Worm (Caenorhabditis elegans) whole organism, L4 larva: Measurements from ENCODE around the gene F55C9.15.
"Not testable (repeated sequence)": the region's sequence is repeated elsewhere in the genome, so short reads cannot be mapped to it uniquely, and the experiment has no call there.

ENCODE experiments used
- F26F4.8 ChIP-seq: fragments of 200-800 bp; sonication (Bioruptor generic); conservative IDR thresholded peaks from 2 replicates; pipeline ENCODE4 v1.3.6; 2022; ENCODE audit warnings: missing genetic modification characterization, missing compliant biosample characterization
- F37D6.2 ChIP-seq: sonication (generic microtip); optimal IDR thresholded peaks from 2 replicates; lab custom pipeline; 2016; ENCODE audit warnings: mild to moderate bottlenecking, missing genetic modification characterization, missing compliant biosample characterization
- Y5F2A.4 ChIP-seq: fragments of 200-800 bp; sonication (Bioruptor generic); optimal IDR thresholded peaks from 2 replicates; lab custom pipeline; 2018; ENCODE audit warnings: mild to moderate bottlenecking, missing genetic modification characterization, missing compliant biosample characterization
- Y75B8A.6 ChIP-seq: fragments of 200-800 bp; sonication (Bioruptor generic); IDR thresholded peaks from 2 replicates; pipeline ENCODE4 v1.3.6; 2022; ENCODE audit warnings: missing genetic modification reagents, missing genetic modification characterization, missing compliant biosample characterization
- aha-1 ChIP-seq: fragments of 150-350 bp; peaks from one replicate; lab custom pipeline; 2014; ENCODE audit warnings: missing biosample characterization, missing genetic modification characterization
- ama-1 ChIP-seq: fragments of 150-350 bp; optimal IDR thresholded peaks from 2 replicates; lab custom pipeline; 2014; ENCODE audit warnings: inconsistent platforms, mixed read lengths
- attf-4 ChIP-seq: sonication (generic microtip); optimal IDR thresholded peaks from 3 replicates; lab custom pipeline; 2017; ENCODE audit warnings: missing biosample characterization, missing genetic modification characterization
- ceh-32 ChIP-seq: sonication (generic microtip); optimal IDR thresholded peaks from 2 replicates; lab custom pipeline; 2016; ENCODE audit warnings: mild to moderate bottlenecking, missing genetic modification characterization, missing compliant biosample characterization; ENCODE audit not compliant: poor library complexity
- ces-1 ChIP-seq: fragments of 150-350 bp; sonication (generic microtip); optimal IDR thresholded peaks from 4 replicates; lab custom pipeline; 2014; ENCODE audit warnings: missing biosample characterization, missing genetic modification reagents, missing genetic modification characterization
- dmd-6 ChIP-seq: fragments of 200-800 bp; sonication (Bioruptor generic); IDR thresholded peaks from 2 replicates; pipeline ENCODE4 v1.3.6; 2022; ENCODE audit warnings: missing genetic modification reagents, missing genetic modification characterization, missing compliant biosample characterization
- dmd-9 ChIP-seq: fragments of 200-800 bp; sonication (Bioruptor generic); IDR thresholded peaks from 2 replicates; pipeline ENCODE4 v1.3.6; 2022; ENCODE audit warnings: missing genetic modification reagents, missing genetic modification characterization, missing compliant biosample characterization
- dpl-1 ChIP-seq: fragments of 150-350 bp; optimal IDR thresholded peaks from 2 replicates; lab custom pipeline; 2014; ENCODE audit warnings: missing biosample characterization, missing genetic modification reagents, missing genetic modification characterization
- dve-1 ChIP-seq: sonication (generic microtip); optimal IDR thresholded peaks from 2 replicates; lab custom pipeline; 2017; ENCODE audit warnings: antibody characterized with exemption, mild to moderate bottlenecking, missing genetic modification characterization, missing compliant biosample characterization; ENCODE audit not compliant: insufficient read depth
- fkh-10 ChIP-seq: fragments of 150-350 bp; optimal IDR thresholded peaks from 2 replicates; lab custom pipeline; 2014; ENCODE audit warnings: missing biosample characterization, missing genetic modification reagents, missing genetic modification characterization
- gei-8 ChIP-seq: fragments of 200-800 bp; sonication (Bioruptor generic); optimal IDR thresholded peaks from 2 replicates; lab custom pipeline; 2018; ENCODE audit warnings: mild to moderate bottlenecking, missing genetic modification characterization, missing compliant biosample characterization
- hif-1 ChIP-seq, 2 experiments: sonication (generic microtip); optimal IDR thresholded peaks; 2 replicates each; lab custom pipeline; 2016 to 2017; ENCODE audit warnings: missing compliant biosample characterization in 2 of 2, missing genetic modification characterization in 2 of 2, missing genetic modification reagents in 2 of 2, missing genotype in 2 of 2, mild to moderate bottlenecking in 1 of 2
- jun-1 ChIP-seq: fragments of 150-350 bp; optimal IDR thresholded peaks from 2 replicates; lab custom pipeline; 2014; ENCODE audit warnings: missing biosample characterization, missing genetic modification reagents, missing genetic modification characterization
- lin-1 ChIP-seq: fragments of 200-800 bp; sonication (Bioruptor generic); IDR thresholded peaks from 2 replicates; pipeline ENCODE4 v1.3.6; 2022; ENCODE audit warnings: missing genetic modification reagents, missing genetic modification characterization, missing compliant biosample characterization
- lin-13 ChIP-seq: fragments of 150-350 bp; optimal IDR thresholded peaks from 2 replicates; lab custom pipeline; 2014; ENCODE audit warnings: missing biosample characterization, missing genetic modification reagents, missing genetic modification characterization
- lin-29 ChIP-seq: fragments of 200-800 bp; sonication (Bioruptor generic); IDR thresholded peaks from 2 replicates; pipeline ENCODE4 v1.3.6; 2022; ENCODE audit warnings: missing genetic modification reagents, missing genetic modification characterization, missing compliant biosample characterization
- lin-38 ChIP-seq: fragments of 200-800 bp; sonication (Bioruptor generic); IDR thresholded peaks from 2 replicates; pipeline ENCODE4 v1.3.6; 2022; ENCODE audit warnings: missing genetic modification reagents, missing genetic modification characterization, missing compliant biosample characterization
- lin-39 ChIP-seq: fragments of 150-350 bp; optimal IDR thresholded peaks from 2 replicates; lab custom pipeline; 2014; ENCODE audit warnings: missing biosample characterization, missing genetic modification reagents, missing genetic modification characterization
- mdl-1 ChIP-seq, 2 experiments: fragments of 150-350 bp in 1 of 2; sonication (generic microtip) in 1 of 2; optimal IDR thresholded peaks; 2 replicates each; lab custom pipeline; 2014 to 2017; ENCODE audit warnings: missing biosample characterization in 2 of 2, missing genetic modification characterization in 2 of 2
- mes-2 ChIP-seq: sonication (generic microtip); optimal IDR thresholded peaks from 2 replicates; lab custom pipeline; 2016; ENCODE audit warnings: missing genotype, mild to moderate bottlenecking, missing genetic modification characterization, missing compliant biosample characterization; ENCODE audit not compliant: poor library complexity, severe bottlenecking
- mxl-2 ChIP-seq: fragments of 200-800 bp; sonication (Bioruptor generic); conservative IDR thresholded peaks from 2 replicates; pipeline ENCODE4 v1.3.6; 2022; ENCODE audit warnings: missing genetic modification reagents, missing genetic modification characterization, missing compliant biosample characterization
- nhr-10 ChIP-seq: fragments of 150-350 bp; optimal IDR thresholded peaks from 2 replicates; lab custom pipeline; 2014; ENCODE audit warnings: missing biosample characterization, missing genetic modification characterization
- nhr-48 ChIP-seq: sonication (generic microtip); optimal IDR thresholded peaks from 2 replicates; lab custom pipeline; 2016; ENCODE audit warnings: mild to moderate bottlenecking, missing genetic modification characterization, missing compliant biosample characterization
- nhr-76 ChIP-seq: fragments of 150-350 bp; optimal IDR thresholded peaks from 2 replicates; lab custom pipeline; 2014; ENCODE audit warnings: missing biosample characterization, missing genetic modification characterization
- pqm-1 ChIP-seq: sonication (generic microtip); optimal IDR thresholded peaks from 2 replicates; lab custom pipeline; 2017; ENCODE audit warnings: missing biosample characterization, missing genetic modification characterization
- sdz-12 ChIP-seq: fragments of 200-800 bp; sonication (Bioruptor generic); optimal IDR thresholded peaks from 2 replicates; lab custom pipeline; 2018; ENCODE audit warnings: mild to moderate bottlenecking, missing genetic modification characterization, missing compliant biosample characterization
- unc-62 ChIP-seq, 3 experiments: fragments of 150-350 bp in 1 of 3; sonication (generic microtip); optimal IDR thresholded peaks in 2 of 3; peaks in 1 of 3; 1 replicate in 1 of 3; 2 replicates in 2 of 3; lab custom pipeline; 2014 to 2017; ENCODE audit warnings: missing biosample characterization in 3 of 3, missing genetic modification characterization in 3 of 3, missing genetic modification reagents in 3 of 3, missing genotype in 1 of 3
- zfp-3 ChIP-seq: fragments of 200-800 bp; sonication (Bioruptor generic); conservative IDR thresholded peaks from 2 replicates; pipeline ENCODE4 v1.3.6; 2022; ENCODE audit warnings: missing genetic modification reagents, missing genetic modification characterization, missing compliant biosample characterization
- ztf-11 ChIP-seq: fragments of 150-350 bp; optimal IDR thresholded peaks from 2 replicates; lab custom pipeline; 2014; ENCODE audit warnings: missing biosample characterization, missing genetic modification characterization

The F55C9.15 gene

DNA sequence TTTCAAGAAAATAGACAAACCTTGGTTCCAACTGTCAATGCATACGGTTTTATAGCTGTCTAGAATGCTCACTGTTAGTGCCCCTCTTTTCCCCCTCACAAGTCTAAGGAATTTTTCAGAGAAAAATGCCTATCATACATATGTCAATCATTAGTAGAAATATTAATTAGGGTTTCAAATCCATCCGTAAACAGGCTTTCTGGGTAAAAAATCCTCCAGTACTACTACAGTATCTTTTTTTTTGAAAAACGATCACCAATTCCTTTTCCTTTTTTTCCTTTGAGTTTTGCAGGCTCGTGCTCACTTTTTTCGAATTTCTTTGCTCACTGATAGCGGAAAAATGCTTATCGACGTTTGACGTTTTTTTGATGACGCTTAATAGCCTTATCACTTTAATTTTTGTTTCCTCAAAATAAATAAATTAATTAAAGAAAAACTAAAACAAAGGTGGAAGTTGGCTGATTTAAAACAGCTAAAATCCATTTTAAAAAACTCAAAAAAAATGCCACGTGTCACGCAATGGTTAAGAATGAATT is 12.7 kb upstream of the F55C9.15 start, which contains the start of gene C43D7.7:
Gene C43D7.7 (minus strand): TSS at position 51 of the 536 bp plus-strand sequence.
- no peak for TF ChIP-seq dpl-1 (GFP tag; lab: Kevin White, UChicago)
- TF ChIP-seq zfp-3 (GFP tag; lab: Robert Waterston, UW), result no peak
- no peak for TF ChIP-seq nhr-10 (tag; lab: Kevin White, UChicago)
- TF ChIP-seq ztf-11 (tag; lab: Kevin White, UChicago), result no peak
- TF ChIP-seq dmd-6, result peak; percentile 42; the same call in 1 of the 2 replicates
- no peak for TF ChIP-seq nhr-48 (tag; lab: Kevin White, UChicago)
- TF ChIP-seq mxl-2 (GFP tag; lab: Robert Waterston, UW), result no peak
- peak; percentile 40 for TF ChIP-seq pqm-1 (tag; lab: Kevin White, UChicago)
- TF ChIP-seq ces-1 (GFP tag; lab: Kevin White, UChicago), result no peak

DNA sequence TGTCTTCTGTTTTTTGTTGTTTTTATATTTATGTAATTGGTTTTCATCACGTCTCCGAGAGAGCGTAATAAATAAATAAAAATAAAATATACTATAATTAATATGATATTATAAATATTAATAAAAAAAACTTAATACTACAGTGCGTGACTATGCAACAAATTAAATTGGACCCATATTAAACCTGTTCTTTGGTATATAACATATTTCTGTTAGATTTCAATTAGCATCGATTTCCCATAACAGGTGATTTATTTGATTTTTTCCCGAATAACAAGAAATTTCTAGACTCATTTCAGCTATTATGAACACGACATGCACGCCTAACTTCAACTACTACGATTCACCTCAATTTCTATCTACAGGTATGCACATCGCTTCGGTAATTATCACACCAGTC is 10.3 kb upstream of the F55C9.15 start, which contains the start of gene srh-208:
Gene srh-208 (plus strand): TSS at position 301 of the 400 bp plus-strand sequence.
- TF ChIP-seq dve-1 (tag; lab: Kevin White, UChicago); fkh-10 (GFP tag; lab: Kevin White, UChicago); ceh-32: not testable (repeated sequence)
- TF ChIP-seq, all 104 proteins: peak for 0; not testable (repeated sequence) for 104

DNA sequence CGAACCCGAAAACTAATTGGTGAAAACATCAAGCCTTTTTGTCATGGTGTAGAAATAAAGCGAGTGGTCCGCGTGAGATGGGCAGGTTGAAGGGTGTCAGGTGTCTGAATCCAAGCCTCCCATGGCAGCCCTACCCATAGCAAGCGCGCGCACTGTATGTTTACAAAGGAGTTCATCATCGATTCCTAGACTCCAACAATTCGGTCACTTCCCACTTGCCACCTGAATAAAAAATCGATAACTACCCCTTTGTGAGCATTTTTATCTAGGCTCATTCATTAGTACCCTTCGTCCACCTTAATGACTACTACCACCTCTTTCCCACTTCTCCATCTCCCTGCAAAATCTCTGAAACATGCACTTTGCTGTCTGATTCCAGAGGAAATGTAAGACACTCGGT is 6.2 kb upstream of the F55C9.15 start, which contains the start of gene fbxb-64:
Gene fbxb-64 (plus strand): TSS at position 301 of the 400 bp plus-strand sequence.
- no peak for TF ChIP-seq nhr-76
- TF ChIP-seq lin-29 (GFP tag; lab: Robert Waterston, UW), result no peak
- TF ChIP-seq Y5F2A.4 (GFP tag; lab: Kevin White, UChicago), result no peak
- TF ChIP-seq ama-1, result no peak
- TF ChIP-seq jun-1 (tag; lab: Kevin White, UChicago), result no peak

DNA sequence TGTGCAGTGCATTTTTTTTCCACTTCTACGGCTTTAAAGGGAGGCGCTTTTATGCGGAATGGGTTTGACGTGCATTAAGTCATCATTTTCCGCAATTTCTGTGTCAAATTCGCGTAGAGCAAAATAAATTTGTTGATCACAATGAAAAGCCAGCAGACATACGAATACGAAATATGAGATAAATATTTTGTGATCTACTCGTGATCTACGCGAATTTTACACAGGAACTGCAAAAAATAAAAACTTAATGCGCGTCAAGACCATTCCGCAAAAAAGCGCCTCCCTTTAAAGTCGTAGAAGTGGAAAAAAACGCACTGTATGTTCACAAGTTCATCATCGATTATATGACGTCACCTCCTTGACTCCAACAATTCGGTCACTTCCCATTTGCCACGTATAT is 4.6 kb upstream of the F55C9.15 start, which contains the start of gene C43D7.8:
Gene C43D7.8 (minus strand): TSS at position 101 of the 400 bp plus-strand sequence.
- TF ChIP-seq ztf-11 (tag; lab: Kevin White, UChicago) (no peak), aha-1 (tag; lab: Kevin White, UChicago) (no peak), nhr-48 (tag; lab: Kevin White, UChicago) (no peak), F26F4.8 (no peak), dmd-6 (no peak), gei-8 (GFP tag; lab: Kevin White, UChicago) (no peak), mes-2 (tag; lab: Kevin White, UChicago) (no peak), zfp-3 (GFP tag; lab: Robert Waterston, UW) (no peak), nhr-10 (tag; lab: Kevin White, UChicago) (no peak), mxl-2 (GFP tag; lab: Robert Waterston, UW) (no peak), F37D6.2 (tag; lab: Kevin White, UChicago) (no peak), sdz-12 (GFP tag; lab: Kevin White, UChicago) (no peak), lin-13 (no peak), Y75B8A.6 (GFP tag; lab: Robert Waterston, UW) (no peak), dmd-9 (GFP tag; lab: Robert Waterston, UW) (no peak), lin-1 (GFP tag; lab: Robert Waterston, UW) (no peak), mdl-1 (tag; optimal IDR thresholded peaks at IDR 0.05; lab: Kevin White, UChicago) (no peak), lin-39 (tag; lab: Kevin White, UChicago) (no peak), lin-38 (no peak), attf-4 (tag; lab: Kevin White, UChicago) (no peak)

DNA sequence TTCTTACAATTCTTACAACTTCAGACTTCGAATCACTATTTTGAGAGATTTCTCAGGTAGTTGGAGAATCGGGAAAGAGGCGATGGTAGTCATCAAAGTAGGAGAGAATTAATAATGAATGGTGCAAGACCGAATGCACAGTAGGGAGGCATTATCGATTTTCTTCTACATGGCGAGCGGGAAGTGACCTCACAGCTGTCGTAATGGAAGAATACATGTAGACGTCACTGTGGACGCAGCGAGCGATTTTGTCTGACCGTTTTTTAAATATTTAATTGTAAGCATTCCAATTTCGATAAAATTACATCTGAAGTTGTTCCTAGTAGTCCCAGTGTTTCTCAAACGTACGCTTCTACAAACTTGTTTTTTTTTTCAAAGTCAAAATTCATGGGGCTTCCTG is 2.8 kb upstream of the F55C9.15 start, which contains the start of gene F55C9.11:
Gene F55C9.11 (minus strand): TSS at position 101 of the 400 bp plus-strand sequence.
- no peak for TF ChIP-seq hif-1 (tag; optimal IDR thresholded peaks at IDR 0.05; lab: Kevin White, UChicago)
- peak in 1 of 2 experiments; percentile 62 for TF ChIP-seq unc-62 (GFP tag; optimal IDR thresholded peaks at IDR 0.05 in 1 of 2; lab: Kevin White, UChicago)
- TF ChIP-seq unc-62 (tag; optimal IDR thresholded peaks at IDR 0.05; lab: Kevin White, UChicago), result no peak
